Fruit fly (Drosophila melanogaster) whole organism, prepupa: ENCODE results near the gene SmB.
A peak's percentile ranks its signal among the peaks of the same experiment; 100 is the strongest.

Experiments
- CG11762 ChIP-seq: fragments of 200-800 bp; sonication (Bioruptor generic); optimal IDR thresholded peaks from 3 replicates; lab custom pipeline; 2016; ENCODE audit warnings: missing biosample characterization, missing genetic modification characterization; ENCODE audit not compliant: insufficient read depth
- CG1621 ChIP-seq: fragments of 200-800 bp; sonication (Bioruptor generic); optimal IDR thresholded peaks from 3 replicates; lab custom pipeline; 2018; ENCODE audit warnings: missing biosample characterization, mild to moderate bottlenecking, missing genetic modification characterization
- CG31627 ChIP-seq: fragments of 200-800 bp; sonication (Bioruptor generic); optimal IDR thresholded peaks from 3 replicates; lab custom pipeline; 2016; ENCODE audit warnings: missing biosample characterization, missing genetic modification characterization
- CG4318 ChIP-seq: fragments of 200-800 bp; sonication (Bioruptor generic); optimal IDR thresholded peaks from 3 replicates; lab custom pipeline; 2017; ENCODE audit warnings: missing biosample characterization, mild to moderate bottlenecking, missing genetic modification characterization
- CG6792 ChIP-seq: fragments of 200-800 bp; sonication (Bioruptor generic); optimal IDR thresholded peaks from 3 replicates; lab custom pipeline; 2016; ENCODE audit warnings: missing biosample characterization, missing genetic modification characterization
- CG6808 ChIP-seq: fragments of 200-800 bp; sonication (Bioruptor generic); optimal IDR thresholded peaks from 3 replicates; lab custom pipeline; 2017; ENCODE audit warnings: missing biosample characterization, missing genetic modification characterization, mild to moderate bottlenecking, moderate library complexity, missing genetic modification reagents
- Eip93F ChIP-seq: fragments of 200-800 bp; sonication (Bioruptor generic); optimal IDR thresholded peaks from 2 replicates; lab custom pipeline; 2016; ENCODE audit warnings: missing biosample characterization, mild to moderate bottlenecking, missing genetic modification characterization
- Gug ChIP-seq: fragments of 200-800 bp; sonication (Bioruptor generic); IDR thresholded peaks from 2 replicates; pipeline ENCODE4 v1.3.6; 2022; ENCODE audit warnings: missing biosample characterization, missing genetic modification characterization
- dac ChIP-seq: fragments of 200-800 bp; sonication (Bioruptor generic); optimal IDR thresholded peaks from 2 replicates; lab custom pipeline; 2017; ENCODE audit warnings: missing biosample characterization, mild to moderate bottlenecking, missing genetic modification characterization
- fd85E ChIP-seq: fragments of 200-800 bp; sonication (Bioruptor generic); optimal IDR thresholded peaks from 3 replicates; lab custom pipeline; 2016; ENCODE audit warnings: missing biosample characterization, missing genetic modification characterization

DNA sequence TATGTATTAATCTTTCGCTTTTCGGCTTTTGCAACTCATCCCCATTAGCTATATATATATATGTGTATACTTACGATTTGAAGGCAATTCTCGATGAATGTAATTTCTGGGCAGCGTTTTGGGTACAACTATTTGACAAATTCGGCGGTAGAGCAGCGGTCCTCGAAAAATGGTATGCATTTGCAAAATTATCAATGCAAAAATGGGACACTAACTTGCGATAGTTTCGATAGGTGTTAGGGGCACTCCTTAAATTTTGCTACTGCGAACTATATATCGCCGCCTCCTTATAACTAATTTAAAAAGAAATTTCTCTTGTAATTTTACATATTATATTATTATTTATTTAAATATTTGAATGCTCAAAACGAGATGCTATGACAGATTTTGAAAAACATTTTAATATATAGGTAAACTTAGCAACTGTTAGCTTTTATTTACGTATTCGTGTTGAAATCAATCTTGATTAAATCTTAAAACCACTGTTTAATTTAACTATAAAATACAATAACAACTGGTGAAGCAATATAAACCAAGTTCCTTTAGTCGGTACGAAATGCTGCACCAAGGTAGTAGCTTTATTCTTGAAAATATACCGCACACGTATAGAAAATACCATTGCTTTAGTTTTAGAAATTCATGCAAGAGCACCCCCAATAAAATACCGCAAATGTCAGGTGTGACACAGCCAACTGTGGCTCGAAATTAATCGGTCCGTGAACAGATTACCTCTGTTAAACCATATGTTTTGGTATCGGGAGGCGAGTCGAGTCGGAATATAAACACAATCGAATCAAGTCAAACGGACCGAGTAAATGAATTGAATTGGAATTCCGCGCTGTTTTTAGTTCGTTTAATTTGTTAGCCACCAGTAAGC is 12.9 kb downstream of the SmB start, which contains the start of the genes CG5355 and Klp31E:
- TF ChIP-seq CG31627 (peak; percentile 63), CG6808 (GFP tag; lab: Kevin White, UChicago) (no peak), CG1621 (no peak), CG4318 (GFP tag; lab: Kevin White, UChicago) (no peak), Gug (0 out of 2 replicates have a peak, but pooled peaks have one; percentile 41), CG6792 (GFP tag; lab: Kevin White, UChicago) (peak; percentile 42), fd85E (GFP tag; lab: Kevin White, UChicago) (no peak), CG11762 (no peak), dac (GFP tag; lab: Kevin White, UChicago) (no peak), Eip93F (GFP tag; lab: Kevin White, UChicago) (peak; percentile 52)
